Worm (Caenorhabditis elegans): ENCODE data around the gene T01C1.4.

The T01C1.4 gene

DNA sequence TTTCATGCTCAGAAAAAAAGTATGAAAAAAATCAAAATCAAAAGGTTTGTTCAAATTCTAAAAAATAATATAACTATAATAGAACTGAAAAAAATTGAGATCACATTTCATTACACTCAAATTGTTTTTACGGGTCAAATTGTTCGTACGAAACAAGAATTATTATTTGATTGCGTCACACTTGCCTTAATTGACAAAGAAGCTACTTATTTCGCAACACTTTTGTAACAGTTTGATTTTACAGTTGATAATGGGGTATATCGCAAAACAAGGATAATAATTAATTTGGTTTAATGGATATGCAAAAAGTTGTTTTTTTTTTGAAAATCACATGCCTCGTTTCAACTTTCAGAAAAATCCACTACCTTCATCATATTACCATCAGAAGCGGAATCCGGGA lies 24.9 kb downstream of the T01C1.4 start:
- TF ChIP-seq mab-5 (tag; optimal IDR thresholded peaks at IDR 0.05) (no peak), dmd-4 (tag; optimal IDR thresholded peaks at IDR 0.05) (no peak), F13H6.1 (tag; optimal IDR thresholded peaks at IDR 0.05) (no peak)

ce11 chrX:10691643-10692042 lies 25.3 kb downstream of the T01C1.4 start, which contains the start of gene yap-1:
Gene yap-1, plus strand, starts transcription at chrX:10691943.
- TF ChIP-seq ztf-4 (tag; optimal IDR thresholded peaks at IDR 0.05) (no peak), dmd-4 (tag; optimal IDR thresholded peaks at IDR 0.05) (no peak), aly-2 (tag; optimal IDR thresholded peaks at IDR 0.05) (no peak), mab-5 (tag; optimal IDR thresholded peaks at IDR 0.05) (no peak), C34F6.9 (tag; optimal IDR thresholded peaks at IDR 0.05) (no peak), Y55F3AM.14 (GFP tag; optimal IDR thresholded peaks at IDR 0.05) (no peak), unc-55 (GFP tag; optimal IDR thresholded peaks at IDR 0.05) (no peak), ztf-1 (GFP tag; conservative IDR thresholded peaks at IDR 0.05) (no peak), blmp-1 (tag; optimal IDR thresholded peaks at IDR 0.05; ENCODE audit: insufficient read depth) (no peak)

DNA sequence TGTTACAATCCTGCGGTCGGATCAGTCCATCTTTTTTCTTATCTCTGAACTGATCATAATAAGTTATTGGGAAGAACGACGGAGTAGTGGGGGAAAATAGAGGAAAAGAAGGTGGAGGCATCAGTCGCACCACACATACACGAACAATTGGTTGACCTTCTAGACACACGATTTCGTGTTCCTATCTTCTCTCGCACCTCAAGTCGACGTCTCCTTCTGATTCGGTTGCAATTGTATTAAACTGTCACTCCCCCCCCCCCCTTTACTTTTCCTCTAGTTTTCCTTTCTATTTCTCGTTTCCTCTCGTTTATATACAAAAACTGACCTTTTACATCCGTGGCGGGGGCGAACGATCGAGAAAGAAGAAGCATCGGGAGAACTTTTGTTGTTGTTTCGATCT lies 25.7 kb downstream of the T01C1.4 start:
- TF ChIP-seq nhr-25 (tag; optimal IDR thresholded peaks at IDR 0.05) (peak; percentile 83), nhr-77 (tag; optimal IDR thresholded peaks at IDR 0.05) (no peak), skn-1 (tag; optimal IDR thresholded peaks at IDR 0.05) (no peak), nhr-21 (tag; optimal IDR thresholded peaks at IDR 0.05) (peak; percentile 34), blmp-1 (tag; optimal IDR thresholded peaks at IDR 0.05; ENCODE audit: insufficient read depth) (peak; percentile 94), peb-1 (tag; optimal IDR thresholded peaks at IDR 0.05) (no peak), ama-1 (optimal IDR thresholded peaks at IDR 0.05) (no peak), ztf-4 (tag; optimal IDR thresholded peaks at IDR 0.05) (no peak), unc-62 (GFP tag; optimal IDR thresholded peaks at IDR 0.05) (no peak), ztf-11 (tag; optimal IDR thresholded peaks at IDR 0.05) (no peak), sma-3 (GFP tag; optimal IDR thresholded peaks at IDR 0.05) (peak; percentile 17), unc-39 (tag; optimal IDR thresholded peaks at IDR 0.05) (no peak), lsy-2 (tag; optimal IDR thresholded peaks at IDR 0.05) (no peak), ztf-1 (GFP tag; conservative IDR thresholded peaks at IDR 0.05) (no peak), sem-4 (tag; optimal IDR thresholded peaks at IDR 0.05) (peak; percentile 14), mbf-1 (tag; optimal IDR thresholded peaks at IDR 0.05) (no peak), fos-1 (tag; optimal IDR thresholded peaks at IDR 0.05) (peak; percentile 41), sma-9 (GFP tag; optimal IDR thresholded peaks at IDR 0.05) (peak; percentile 64), sma-9 (tag; optimal IDR thresholded peaks at IDR 0.05) (no peak), ceh-16 (tag; optimal IDR thresholded peaks at IDR 0.05) (peak; percentile 48)

ce11 chrX:10689729-10690128 lies 27.2 kb downstream of the T01C1.4 start:
- TF ChIP-seq sma-3 (GFP tag; optimal IDR thresholded peaks at IDR 0.05): peak; percentile 4
- TF ChIP-seq fos-1 (tag; optimal IDR thresholded peaks at IDR 0.05): peak; percentile 33
- TF ChIP-seq crh-2 (tag; optimal IDR thresholded peaks at IDR 0.05): no peak

DNA sequence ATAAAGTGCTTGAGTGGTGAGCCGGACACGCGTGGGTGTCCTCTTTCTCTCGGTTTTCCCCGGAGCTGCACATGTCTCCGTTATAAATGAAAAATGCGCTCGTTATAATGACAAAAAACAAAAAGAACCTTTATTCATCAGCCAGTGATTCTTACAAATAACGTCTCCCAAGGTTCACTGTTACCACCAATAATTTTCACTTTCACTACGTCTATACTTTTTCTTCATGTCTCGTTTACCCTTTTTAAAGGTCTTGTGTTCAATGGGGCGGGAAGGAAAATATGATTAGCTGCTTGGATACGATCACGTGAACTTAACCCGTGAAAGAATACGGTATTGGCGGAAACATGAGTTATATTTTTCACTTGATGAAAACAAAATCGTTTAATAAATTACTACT lies 28.6 kb downstream of the T01C1.4 start:
- TF ChIP-seq aly-2 (tag; optimal IDR thresholded peaks at IDR 0.05) (no peak), nhr-11 (tag; optimal IDR thresholded peaks at IDR 0.05) (no peak), nhr-25 (tag; optimal IDR thresholded peaks at IDR 0.05) (peak; percentile 71), ztf-1 (GFP tag; conservative IDR thresholded peaks at IDR 0.05) (no peak), crh-2 (tag; optimal IDR thresholded peaks at IDR 0.05) (peak; percentile 52), mab-5 (tag; optimal IDR thresholded peaks at IDR 0.05) (no peak), lin-11 (tag; optimal IDR thresholded peaks at IDR 0.05) (no peak), zag-1 (tag; optimal IDR thresholded peaks at IDR 0.05) (no peak), egl-27 (tag; optimal IDR thresholded peaks at IDR 0.05) (no peak), mdl-1 (tag; optimal IDR thresholded peaks at IDR 0.05) (no peak), elt-3 (tag; optimal IDR thresholded peaks at IDR 0.05) (no peak), peb-1 (tag; optimal IDR thresholded peaks at IDR 0.05) (no peak), fos-1 (tag; optimal IDR thresholded peaks at IDR 0.05) (peak; percentile 5), nhr-23 (tag; optimal IDR thresholded peaks at IDR 0.05) (no peak), F13H6.1 (tag; optimal IDR thresholded peaks at IDR 0.05) (no peak), nhr-12 (tag; optimal IDR thresholded peaks at IDR 0.05) (no peak), R02D3.7 (tag; optimal IDR thresholded peaks at IDR 0.05) (no peak), nhr-6 (tag; optimal IDR thresholded peaks at IDR 0.05) (no peak), ceh-82 (tag; optimal IDR thresholded peaks at IDR 0.05) (no peak), C34F6.9 (tag; optimal IDR thresholded peaks at IDR 0.05) (no peak), nhr-21 (tag; optimal IDR thresholded peaks at IDR 0.05) (peak; percentile 36), ztf-11 (tag; optimal IDR thresholded peaks at IDR 0.05) (no peak), lsy-2 (tag; optimal IDR thresholded peaks at IDR 0.05) (peak in 1 of 2 experiments; percentile 45), lin-39 (tag; optimal IDR thresholded peaks at IDR 0.05) (no peak), skn-1 (tag; optimal IDR thresholded peaks at IDR 0.05) (no peak), lin-13 (GFP tag; optimal IDR thresholded peaks at IDR 0.05) (no peak), blmp-1 (tag; optimal IDR thresholded peaks at IDR 0.05; ENCODE audit: insufficient read depth) (peak; percentile 94), sma-9 (GFP tag; optimal IDR thresholded peaks at IDR 0.05) (peak; percentile 23), sma-9 (tag; optimal IDR thresholded peaks at IDR 0.05) (no peak), Y55F3AM.14 (GFP tag; optimal IDR thresholded peaks at IDR 0.05) (no peak), nhr-237 (tag; optimal IDR thresholded peaks at IDR 0.05) (no peak), sem-4 (tag; optimal IDR thresholded peaks at IDR 0.05) (no peak), snpc-4 (tag; optimal IDR thresholded peaks at IDR 0.05) (no peak), gmeb-1 (tag; optimal IDR thresholded peaks at IDR 0.05) (peak; percentile 11), ztf-4 (tag; optimal IDR thresholded peaks at IDR 0.05) (no peak)

Data from whole organism, L2 larva.